Worm (Caenorhabditis elegans): ENCODE measurements around the gene cyp-25A1.
A peak's percentile ranks its signal among the peaks of the same experiment; 100 is the strongest.

- TF ChIP-seq fkh-10 (GFP tag; optimal IDR thresholded peaks at IDR 0.05) (no peak), nfya-1 (tag; optimal IDR thresholded peaks at IDR 0.05) (peak; percentile 47), hlh-15 (tag; optimal IDR thresholded peaks at IDR 0.05) (no peak), nhr-11 (tag; optimal IDR thresholded peaks at IDR 0.05) (no peak), unc-55 (GFP tag; optimal IDR thresholded peaks at IDR 0.05) (peak; percentile 60), ets-4 (tag; optimal IDR thresholded peaks at IDR 0.05) (no peak), F13H6.1 (tag; optimal IDR thresholded peaks at IDR 0.05) (peak; percentile 70), syd-9 (tag; optimal IDR thresholded peaks at IDR 0.05) (no peak), dmd-4 (tag; optimal IDR thresholded peaks at IDR 0.05; ENCODE audit: borderline replicate concordance) (no peak), madf-2 (tag; optimal IDR thresholded peaks at IDR 0.05) (no peak), elt-2 (tag; optimal IDR thresholded peaks at IDR 0.05) (no peak), ttx-3 (tag; optimal IDR thresholded peaks at IDR 0.05) (no peak), ama-1 (optimal IDR thresholded peaks at IDR 0.05) (no peak), lim-6 (tag; optimal IDR thresholded peaks at IDR 0.05) (no peak)
Observed at ce11 chrIII:3786427-3786935, 45.9 kb upstream of the cyp-25A1 start, which contains the start of gene acy-3.

Data from whole organism, late embryonic.